Fruit fly (Drosophila melanogaster) whole organism, adult: ENCODE data around the gene GATAe.

Experiments used
- CG11617 ChIP-seq: fragments of 200-800 bp; sonication (Bioruptor generic); optimal IDR thresholded peaks from 2 replicates; lab custom pipeline; 2017; ENCODE audit warnings: mild to moderate bottlenecking, missing biosample characterization, missing genetic modification reagents, missing genetic modification characterization
- CG14711 ChIP-seq: fragments of 200-800 bp; sonication (Bioruptor generic); optimal IDR thresholded peaks from 2 replicates; lab custom pipeline; 2018; ENCODE audit warnings: missing biosample characterization, mild to moderate bottlenecking, missing genetic modification characterization, moderate library complexity
- CG5204 ChIP-seq: fragments of 200-800 bp; sonication (Bioruptor generic); optimal IDR thresholded peaks from 2 replicates; lab custom pipeline; 2016; ENCODE audit warnings: missing biosample characterization, missing genetic modification characterization
- CG7045 ChIP-seq: fragments of 200-800 bp; sonication (Bioruptor generic); optimal IDR thresholded peaks from 2 replicates; lab custom pipeline; 2017; ENCODE audit warnings: missing biosample characterization, mild to moderate bottlenecking, missing genetic modification characterization
- CG7101 ChIP-seq: fragments of 200-800 bp; sonication (Bioruptor generic); optimal IDR thresholded peaks from 2 replicates; lab custom pipeline; 2018; ENCODE audit warnings: missing biosample characterization, mild to moderate bottlenecking, missing genetic modification characterization, moderate library complexity
- Clk ChIP-seq: fragments of 200-800 bp; sonication (Bioruptor generic); optimal IDR thresholded peaks from 2 replicates; lab custom pipeline; 2017; ENCODE audit warnings: missing biosample characterization, missing genetic modification characterization
- cnc ChIP-seq, 2 experiments: fragments of >200 bp; optimal IDR thresholded peaks; 2 replicates each; lab custom pipeline; 2017
- kay ChIP-seq: fragments of 200-800 bp; sonication (Bioruptor generic); peaks from one replicate; lab custom pipeline; 2016; ENCODE audit warnings: missing biosample characterization, missing genetic modification characterization, borderline replicate concordance
- ovo ChIP-seq: fragments of 200-800 bp; sonication (Bioruptor generic); optimal IDR thresholded peaks from 2 replicates; lab custom pipeline; 2016; ENCODE audit warnings: missing biosample characterization, missing genetic modification characterization
- toe ChIP-seq: fragments of 200-800 bp; sonication (Bioruptor generic); optimal IDR thresholded peaks from 2 replicates; lab custom pipeline; 2016; ENCODE audit warnings: missing biosample characterization, missing genetic modification characterization

DNA sequence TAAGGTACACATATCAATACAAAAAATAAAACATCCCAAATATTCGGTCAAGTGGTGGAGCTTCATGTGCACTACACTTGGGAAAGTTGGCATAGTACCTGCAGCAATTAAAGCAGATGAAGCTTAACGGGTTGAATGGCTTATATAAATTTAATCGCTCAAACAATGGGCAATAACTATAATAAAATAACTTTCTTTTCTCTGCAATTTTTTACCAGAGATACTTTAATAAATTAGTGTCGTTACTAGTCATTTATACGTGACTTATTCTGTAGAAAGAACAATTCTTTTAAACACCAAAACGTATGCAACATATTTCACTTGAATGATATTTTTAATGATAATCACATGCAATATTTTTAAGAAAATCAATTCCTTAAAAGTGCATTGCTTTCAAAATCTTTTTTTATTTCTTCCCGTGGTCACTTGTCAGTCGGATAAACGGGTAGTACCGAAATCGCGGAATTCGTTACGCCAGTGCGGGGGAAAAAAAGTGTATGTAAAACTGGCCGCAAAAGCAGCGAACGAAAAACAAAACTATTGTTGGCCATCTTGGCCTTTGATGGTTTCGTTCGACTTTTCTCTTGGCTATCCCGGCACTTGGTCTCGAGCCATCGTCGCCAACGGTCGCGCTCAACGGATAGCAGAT is 34.1 kb downstream of the GATAe start, which contains the start of gene Jhbp4:
- TF ChIP-seq CG7101 (tag; lab: Kevin White, UChicago) (no peak), CG5204 (no peak), ovo (GFP tag; lab: Kevin White, UChicago) (no peak), Clk (no peak), CG14711 (tag; lab: Kevin White, UChicago) (no peak), kay (GFP tag; lab: Kevin White, UChicago) (no peak), toe (GFP tag; lab: Kevin White, UChicago) (no peak), CG11617 (GFP tag; lab: Kevin White, UChicago) (no peak), CG7045 (GFP tag; lab: Kevin White, UChicago) (no peak), cnc (optimal IDR thresholded peaks at IDR 0.05; lab: Kevin White, UChicago) (no peak)
